Fruit fly (Drosophila melanogaster) Kc167 (cell line): ENCODE data around the gene Gclc.

ENCODE experiments used
- Sin3A ChIP-seq: fragments of >200 bp; optimal IDR thresholded peaks from 2 replicates; lab custom pipeline; 2018; ENCODE audit warnings: missing external identifiers
- psq ChIP-seq: fragments of >200 bp; optimal IDR thresholded peaks from 2 replicates; lab custom pipeline; 2017; ENCODE audit warnings: missing external identifiers

DNA sequence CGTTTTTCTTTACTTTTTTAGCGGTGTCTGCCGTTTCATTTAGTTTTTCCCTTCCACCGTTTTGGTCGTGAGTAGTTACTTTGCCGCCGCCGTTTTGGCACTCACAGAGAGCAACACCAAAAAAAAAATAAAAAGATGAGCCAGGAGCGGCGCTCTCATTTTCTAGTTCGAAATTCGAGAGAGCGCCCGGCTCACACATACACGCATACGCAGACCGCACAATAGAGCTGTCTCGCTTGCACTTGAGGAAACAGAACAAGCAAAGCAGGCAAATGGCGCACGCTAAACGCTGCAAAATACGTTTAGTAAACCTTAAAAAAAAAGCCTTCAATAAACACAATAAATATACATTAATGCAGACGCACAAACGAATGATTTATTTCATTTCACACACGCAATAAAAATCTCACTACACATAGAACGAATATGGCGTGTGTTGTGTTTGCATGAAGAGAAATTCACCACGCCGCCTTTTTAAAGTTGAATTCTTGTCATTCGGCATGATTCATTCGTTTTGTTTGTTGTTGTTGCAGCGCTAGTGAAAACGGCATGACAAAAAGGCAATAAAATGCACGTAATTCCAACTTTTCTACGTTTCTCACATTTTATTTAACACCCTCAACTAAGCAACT, 59.2 kb downstream of the Gclc start:
- TF ChIP-seq psq (lab: Kevin White, UChicago): no peak
- no peak for TF ChIP-seq Sin3A (lab: Kevin White, UChicago)
